Worm (Caenorhabditis elegans): ENCODE results near the gene srw-31.

Gene srw-31

ce11 chrV:17542304-17542703 is 35.9 kb downstream of the srw-31 start (continued):
- TF ChIP-seq die-1 (tag; optimal IDR thresholded peaks at IDR 0.05) (peak; percentile 68), nfya-1 (tag; optimal IDR thresholded peaks at IDR 0.05; ENCODE audit: borderline replicate concordance, insufficient read depth) (no peak), nhr-90 (tag; optimal IDR thresholded peaks at IDR 0.05) (peak; percentile 20), hmg-20 (GFP tag; IDR thresholded peaks at IDR 0.05) (0 out of 2 replicates have a peak, but pooled peaks have one; percentile 20), B0261.1 (tag; optimal IDR thresholded peaks at IDR 0.05) (peak; percentile 80), rpc-1 (optimal IDR thresholded peaks at IDR 0.05) (peak; percentile 63), rpc-1 (tag; optimal IDR thresholded peaks at IDR 0.05) (peak; percentile 82), nhr-120 (GFP tag; IDR thresholded peaks at IDR 0.05) (0 out of 2 replicates have a peak, but pooled peaks have one; percentile 67), attf-6 (GFP tag; IDR thresholded peaks at IDR 0.05) (peak; percentile 78)

ce11 chrV:17546931-17547330 is 40.5 kb downstream of the srw-31 start:
- peak; percentile 57 for TF ChIP-seq nhr-80 (tag; optimal IDR thresholded peaks at IDR 0.05)
- no peak for TF ChIP-seq aptf-2 (GFP tag; conservative IDR thresholded peaks at IDR 0.05)

ce11 chrV:17548635-17549034 is 42.2 kb downstream of the srw-31 start:
- TF ChIP-seq zfh-2 (GFP tag; conservative IDR thresholded peaks at IDR 0.05) (peak; percentile 97), ets-4 (GFP tag; optimal IDR thresholded peaks at IDR 0.05) (no peak), cebp-2 (GFP tag; IDR thresholded peaks at IDR 0.05) (0 out of 2 replicates have a peak, but pooled peaks have one; percentile 32), egrh-3 (GFP tag; IDR thresholded peaks at IDR 0.05) (peak; percentile 96), lin-26 (GFP tag; IDR thresholded peaks at IDR 0.05) (0 out of 2 replicates have a peak, but pooled peaks have one; percentile 54)

- TF ChIP-seq mel-28 (tag; optimal IDR thresholded peaks at IDR 0.05; ENCODE audit: borderline replicate concordance), result no peak
- peak; percentile 20 for TF ChIP-seq attf-5 (GFP tag; optimal IDR thresholded peaks at IDR 0.05)
- peak; percentile 73 for TF ChIP-seq nhr-80 (tag; optimal IDR thresholded peaks at IDR 0.05)
- no peak for TF ChIP-seq snpc-4 (GFP tag; optimal IDR thresholded peaks at IDR 0.05)
- TF ChIP-seq snpc-4 (tag; optimal IDR thresholded peaks at IDR 0.05), result peak; percentile 46 to 88 (median 77)
Observed at ce11 chrV:17549362-17549761, 43.0 kb downstream of the srw-31 start, which contains the start of gene fbxa-176. Gene fbxa-176, plus strand, starts transcription at chrV:17549675.

- no peak for TF ChIP-seq aptf-2 (GFP tag; conservative IDR thresholded peaks at IDR 0.05)
- no peak for TF ChIP-seq xnd-1 (tag; optimal IDR thresholded peaks at IDR 0.05)
- TF ChIP-seq tbx-9 (tag; optimal IDR thresholded peaks at IDR 0.05; ENCODE audit: borderline replicate concordance), result no peak
- TF ChIP-seq hrde-1 (tag; optimal IDR thresholded peaks at IDR 0.05; ENCODE audit: borderline replicate concordance), result no peak
- no peak for TF ChIP-seq ccch-3 (GFP tag; optimal IDR thresholded peaks at IDR 0.05)
- TF ChIP-seq lag-1 (GFP tag; IDR thresholded peaks at IDR 0.05), result no peak
- no peak for TF ChIP-seq F37B4.10 (GFP tag; IDR thresholded peaks at IDR 0.05)
- no peak for TF ChIP-seq atf-7 (tag; optimal IDR thresholded peaks at IDR 0.05)
- no peak for TF ChIP-seq sdz-38 (tag; optimal IDR thresholded peaks at IDR 0.05)
- no peak for TF ChIP-seq rcor-1 (GFP tag; IDR thresholded peaks at IDR 0.05)
- no peak for TF ChIP-seq let-526 (GFP tag; IDR thresholded peaks at IDR 0.05)
- TF ChIP-seq F57A8.1 (GFP tag; optimal IDR thresholded peaks at IDR 0.05), result no peak
- TF ChIP-seq hmg-20 (GFP tag; IDR thresholded peaks at IDR 0.05), result no peak
- TF ChIP-seq bed-1 (GFP tag; IDR thresholded peaks at IDR 0.05), result no peak
- no peak for TF ChIP-seq pbrm-1 (GFP tag; IDR thresholded peaks at IDR 0.05)
- TF ChIP-seq zim-3 (tag; optimal IDR thresholded peaks at IDR 0.05), result no peak
- no peak for TF ChIP-seq ceh-27 (GFP tag; optimal IDR thresholded peaks at IDR 0.05)
- no peak for TF ChIP-seq rec-8 (tag; optimal IDR thresholded peaks at IDR 0.05)
- TF ChIP-seq B0019.2 (GFP tag; conservative IDR thresholded peaks at IDR 0.05), result no peak
- no peak for TF ChIP-seq ama-1 (optimal IDR thresholded peaks at IDR 0.05)
- TF ChIP-seq ama-1 (GFP tag; optimal IDR thresholded peaks at IDR 0.05), result no peak
Observed at ce11 chrV:17551396-17551795, 45.0 kb downstream of the srw-31 start.
